Fruit fly (Drosophila melanogaster): ENCODE results near the gene akirin.

Gene akirin

dm6 chr3L:7367798-7368678 lies 1.6 kb upstream of the akirin start (continued):
- no peak for TF ChIP-seq Dfd (GFP tag; optimal IDR thresholded peaks at IDR 0.05)

dm6 chr3L:7368934-7369333 lies 709 bp upstream of the akirin start, which contains the start of gene Sh3beta:
Sh3beta (minus strand) TSS chr3L:7369260.
- no peak for TF ChIP-seq Sp1 (GFP tag; optimal IDR thresholded peaks at IDR 0.05)
- TF ChIP-seq sage (GFP tag; optimal IDR thresholded peaks at IDR 0.05): peak; percentile 20

- TF ChIP-seq psq (GFP tag; optimal IDR thresholded peaks at IDR 0.05): peak; percentile 81
- peak; percentile 41 for TF ChIP-seq h (GFP tag; optimal IDR thresholded peaks at IDR 0.05)
- TF ChIP-seq Hr83 (GFP tag; optimal IDR thresholded peaks at IDR 0.05; ENCODE audit: poor library complexity, severe bottlenecking): peak; percentile 1
- no peak for TF ChIP-seq dsf (GFP tag; optimal IDR thresholded peaks at IDR 0.05; ENCODE audit: borderline replicate concordance)
- TF ChIP-seq Sp1 (GFP tag; optimal IDR thresholded peaks at IDR 0.05): no peak
- TF ChIP-seq Vsx2 (GFP tag; optimal IDR thresholded peaks at IDR 0.05; ENCODE audit: partially characterized antibody): no peak
- TF ChIP-seq N (GFP tag; optimal IDR thresholded peaks at IDR 0.05): peak; percentile 79
- peak; percentile 7 for TF ChIP-seq Hr78 (GFP tag; optimal IDR thresholded peaks at IDR 0.05)
- no peak for TF ChIP-seq Rel (GFP tag; optimal IDR thresholded peaks at IDR 0.05)
- peak; percentile 39 for TF ChIP-seq Rel (tag; optimal IDR thresholded peaks at IDR 0.05)
- TF ChIP-seq jim (GFP tag; optimal IDR thresholded peaks at IDR 0.05): no peak
Measured at dm6 chr3L:7370231-7370882, 714 bp downstream of the akirin start.

- TF ChIP-seq GATAd (GFP tag; optimal IDR thresholded peaks at IDR 0.05): no peak
- no peak for TF ChIP-seq Mio (GFP tag; optimal IDR thresholded peaks at IDR 0.05)
- peak; percentile 54 for TF ChIP-seq Myc (optimal IDR thresholded peaks at IDR 0.05)
- TF ChIP-seq ey (GFP tag; optimal IDR thresholded peaks at IDR 0.05): no peak
- peak; percentile 49 for TF ChIP-seq woc (GFP tag; optimal IDR thresholded peaks at IDR 0.05)
Measured at dm6 chr3L:7371290-7371689, 1.6 kb downstream of the akirin start.

- TF ChIP-seq rgr (GFP tag; optimal IDR thresholded peaks at IDR 0.05): no peak
- TF ChIP-seq brk (GFP tag; optimal IDR thresholded peaks at IDR 0.05): peak; percentile 21
- TF ChIP-seq psq (GFP tag; optimal IDR thresholded peaks at IDR 0.05): no peak
- no peak for TF ChIP-seq Myc (optimal IDR thresholded peaks at IDR 0.05)
- no peak for TF ChIP-seq Rel (GFP tag; optimal IDR thresholded peaks at IDR 0.05)
- TF ChIP-seq Rel (tag; optimal IDR thresholded peaks at IDR 0.05): no peak
- peak; percentile 18 for TF ChIP-seq br (GFP tag; optimal IDR thresholded peaks at IDR 0.05)
Measured at dm6 chr3L:7376151-7376550, 6.5 kb downstream of the akirin start.

dm6 chr3L:7376830-7377229 lies 7.2 kb downstream of the akirin start:
- TF ChIP-seq Mio (GFP tag; optimal IDR thresholded peaks at IDR 0.05) (no peak), Dif (GFP tag; optimal IDR thresholded peaks at IDR 0.05; ENCODE audit: partially characterized antibody) (no peak), fru (GFP tag; optimal IDR thresholded peaks at IDR 0.05) (no peak), dsf (GFP tag; optimal IDR thresholded peaks at IDR 0.05; ENCODE audit: borderline replicate concordance) (no peak), usp (GFP tag; optimal IDR thresholded peaks at IDR 0.05) (no peak)

- no peak for TF ChIP-seq psq (GFP tag; optimal IDR thresholded peaks at IDR 0.05)
- TF ChIP-seq h (GFP tag; optimal IDR thresholded peaks at IDR 0.05): peak; percentile 9
- no peak for TF ChIP-seq jim (GFP tag; optimal IDR thresholded peaks at IDR 0.05)
- no peak for TF ChIP-seq lola (GFP tag; optimal IDR thresholded peaks at IDR 0.05)
- TF ChIP-seq Rel (GFP tag; optimal IDR thresholded peaks at IDR 0.05): no peak
- no peak for TF ChIP-seq Rel (tag; optimal IDR thresholded peaks at IDR 0.05)
- no peak for TF ChIP-seq pan (optimal IDR thresholded peaks at IDR 0.05)
- TF ChIP-seq br (GFP tag; optimal IDR thresholded peaks at IDR 0.05): no peak
- TF ChIP-seq woc (GFP tag; optimal IDR thresholded peaks at IDR 0.05): no peak
- no peak for TF ChIP-seq sage (GFP tag; optimal IDR thresholded peaks at IDR 0.05)
Measured at dm6 chr3L:7380395-7380794, 10.8 kb downstream of the akirin start.

All from whole organism, wandering third instar larva.